Fruit fly (Drosophila melanogaster): ENCODE data around the gene bab2.

The bab2 gene

DNA sequence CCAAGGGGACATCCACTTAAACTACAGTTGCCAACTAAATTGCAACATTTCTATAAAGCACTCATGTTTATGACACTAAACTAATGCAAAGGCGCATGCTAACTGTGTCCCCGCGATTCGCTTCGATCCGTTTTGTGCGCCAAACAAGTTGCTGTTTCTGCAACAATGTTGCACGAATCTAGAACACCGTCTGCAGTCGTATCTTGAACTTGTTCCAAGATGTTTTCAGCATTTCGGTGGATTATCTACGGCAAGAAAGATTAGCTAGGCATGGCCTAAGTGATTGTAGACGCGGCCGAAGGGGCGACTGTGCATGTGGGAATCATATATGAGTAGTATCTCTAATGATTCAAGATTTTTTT is 56.9 kb downstream of the bab2 start:
- no peak for TF ChIP-seq Vsx2 (GFP tag; optimal IDR thresholded peaks at IDR 0.05; ENCODE audit: partially characterized antibody)
- no peak for TF ChIP-seq sv (GFP tag; optimal IDR thresholded peaks at IDR 0.05)

DNA sequence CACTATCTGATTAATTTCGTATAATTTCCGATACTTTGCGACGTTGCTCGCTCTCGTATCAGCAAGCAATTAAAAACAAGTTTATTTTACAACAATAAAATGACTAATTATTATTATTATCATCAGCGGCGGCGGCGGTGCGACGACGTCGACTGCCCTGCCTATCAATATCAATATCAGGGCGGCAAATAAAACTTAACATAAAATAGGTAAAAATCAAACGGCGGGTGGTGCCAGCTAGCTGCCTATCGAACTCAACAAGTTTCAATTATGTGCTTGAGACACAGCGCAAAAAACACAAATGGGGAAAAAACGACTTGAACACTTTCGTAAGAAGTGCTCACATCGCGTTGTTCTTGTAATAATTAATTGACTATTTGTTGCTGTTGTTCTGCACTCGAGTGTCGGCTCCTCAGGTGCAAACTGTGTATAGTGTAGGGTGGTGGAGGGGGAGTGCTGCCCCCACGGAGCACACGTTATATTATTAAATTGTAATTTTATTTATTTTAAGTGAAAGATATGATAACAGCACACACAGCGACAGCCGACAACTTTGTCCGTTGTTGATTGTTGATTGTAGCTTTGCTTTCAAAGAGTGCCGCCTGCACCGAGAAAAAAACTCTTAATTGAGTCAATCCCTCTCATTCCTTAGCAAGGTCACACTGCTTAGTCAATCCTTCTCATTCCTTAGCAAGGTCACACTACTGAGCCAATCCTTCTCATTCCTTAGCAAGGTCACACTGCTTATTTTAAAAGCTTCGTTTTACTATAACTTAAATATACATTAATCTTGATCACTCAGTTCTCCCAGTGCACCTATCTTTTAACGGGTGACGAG is 57.5 kb downstream of the bab2 start:
- no peak for TF ChIP-seq OdsH (GFP tag; optimal IDR thresholded peaks at IDR 0.05)
- no peak for TF ChIP-seq Myc (optimal IDR thresholded peaks at IDR 0.05)
- no peak for TF ChIP-seq sage (GFP tag; optimal IDR thresholded peaks at IDR 0.05)
- TF ChIP-seq dsf (GFP tag; optimal IDR thresholded peaks at IDR 0.05; ENCODE audit: borderline replicate concordance), result no peak
- no peak for TF ChIP-seq HLH106 (tag; optimal IDR thresholded peaks at IDR 0.05)
- no peak for TF ChIP-seq tai (GFP tag; optimal IDR thresholded peaks at IDR 0.05)
- TF ChIP-seq psq (GFP tag; optimal IDR thresholded peaks at IDR 0.05), result no peak
- TF ChIP-seq fru (GFP tag; optimal IDR thresholded peaks at IDR 0.05), result no peak
- no peak for TF ChIP-seq Hr78 (GFP tag; optimal IDR thresholded peaks at IDR 0.05)
- no peak for TF ChIP-seq CrebA (GFP tag; optimal IDR thresholded peaks at IDR 0.05; ENCODE audit: borderline replicate concordance)
- no peak for TF ChIP-seq pan (optimal IDR thresholded peaks at IDR 0.05)
- no peak for TF ChIP-seq usp (GFP tag; optimal IDR thresholded peaks at IDR 0.05)
- TF ChIP-seq GATAd (GFP tag; optimal IDR thresholded peaks at IDR 0.05), result no peak
- TF ChIP-seq woc (GFP tag; optimal IDR thresholded peaks at IDR 0.05), result no peak
- TF ChIP-seq dmrt93B (GFP tag; optimal IDR thresholded peaks at IDR 0.05), result no peak
- no peak for TF ChIP-seq N (GFP tag; optimal IDR thresholded peaks at IDR 0.05)
- TF ChIP-seq sv (GFP tag; optimal IDR thresholded peaks at IDR 0.05), result no peak
- TF ChIP-seq Rel (GFP tag; optimal IDR thresholded peaks at IDR 0.05), result no peak
- no peak for TF ChIP-seq Rel (tag; optimal IDR thresholded peaks at IDR 0.05)
- TF ChIP-seq brk (GFP tag; optimal IDR thresholded peaks at IDR 0.05), result no peak

DNA sequence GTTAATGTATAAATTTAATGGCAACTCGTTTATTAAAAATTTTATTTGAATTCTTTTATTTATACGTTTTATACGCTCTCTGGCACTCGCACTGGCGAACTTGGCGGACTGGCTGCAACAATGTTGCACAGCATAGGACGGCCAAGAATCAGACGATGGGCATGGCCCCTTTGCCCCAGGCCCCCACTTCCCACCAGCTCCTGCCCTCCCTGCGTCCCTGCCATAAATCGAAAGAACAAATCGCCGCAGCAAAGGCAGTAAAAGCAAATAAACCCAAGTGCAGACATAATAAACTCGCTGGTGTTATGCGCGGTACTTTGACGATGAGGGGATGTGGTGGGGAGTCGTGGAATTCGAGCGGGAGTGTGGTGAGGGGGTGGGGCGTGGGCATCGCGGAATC is 58.6 kb downstream of the bab2 start:
- TF ChIP-seq dl (GFP tag; optimal IDR thresholded peaks at IDR 0.05; ENCODE audit: insufficient read depth in 1 of 2, partially characterized antibody in 2 of 2) (no peak), Mio (GFP tag; optimal IDR thresholded peaks at IDR 0.05) (no peak), woc (GFP tag; optimal IDR thresholded peaks at IDR 0.05) (no peak), brk (GFP tag; optimal IDR thresholded peaks at IDR 0.05) (no peak), tai (GFP tag; optimal IDR thresholded peaks at IDR 0.05) (no peak), usp (GFP tag; optimal IDR thresholded peaks at IDR 0.05) (no peak), h (GFP tag; optimal IDR thresholded peaks at IDR 0.05) (no peak), dsf (GFP tag; optimal IDR thresholded peaks at IDR 0.05; ENCODE audit: borderline replicate concordance) (no peak), Hr83 (GFP tag; optimal IDR thresholded peaks at IDR 0.05; ENCODE audit: poor library complexity, severe bottlenecking) (no peak), HLH106 (tag; optimal IDR thresholded peaks at IDR 0.05) (no peak), Myc (optimal IDR thresholded peaks at IDR 0.05) (no peak), Abd-B (GFP tag; optimal IDR thresholded peaks at IDR 0.05) (no peak), Vsx2 (GFP tag; optimal IDR thresholded peaks at IDR 0.05; ENCODE audit: partially characterized antibody) (no peak), br (GFP tag; optimal IDR thresholded peaks at IDR 0.05) (no peak), foxo (GFP tag; optimal IDR thresholded peaks at IDR 0.05) (no peak), CG32264 (GFP tag; optimal IDR thresholded peaks at IDR 0.05) (no peak), CG9705 (GFP tag; optimal IDR thresholded peaks at IDR 0.05) (no peak), ey (GFP tag; optimal IDR thresholded peaks at IDR 0.05) (no peak)

DNA sequence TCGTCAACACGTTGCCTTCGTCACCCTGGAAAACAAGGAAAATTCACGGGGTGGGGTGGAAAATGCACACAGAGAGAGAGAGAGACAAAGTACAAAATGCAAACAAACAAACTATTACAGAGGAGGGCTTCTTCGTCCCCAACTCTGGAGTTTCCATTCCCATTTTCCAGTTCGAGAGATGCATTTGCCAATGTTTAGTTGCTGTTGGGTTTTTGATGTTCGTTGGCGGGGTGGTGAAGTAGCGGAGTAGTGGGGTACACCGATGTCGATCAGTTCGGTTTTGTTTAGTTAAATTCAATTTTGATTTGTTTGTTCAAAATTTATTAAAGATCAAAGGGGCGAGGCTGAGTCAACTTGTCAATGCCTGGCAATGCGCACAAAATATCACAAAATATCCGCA is 59.5 kb downstream of the bab2 start:
- TF ChIP-seq Hr78 (GFP tag; optimal IDR thresholded peaks at IDR 0.05) (no peak), lola (GFP tag; optimal IDR thresholded peaks at IDR 0.05) (no peak), N (GFP tag; optimal IDR thresholded peaks at IDR 0.05) (no peak), Abd-B (GFP tag; optimal IDR thresholded peaks at IDR 0.05) (no peak), Rel (GFP tag; optimal IDR thresholded peaks at IDR 0.05) (no peak), Rel (tag; optimal IDR thresholded peaks at IDR 0.05) (no peak), Mio (GFP tag; optimal IDR thresholded peaks at IDR 0.05) (no peak), Jra (GFP tag; optimal IDR thresholded peaks at IDR 0.05) (no peak), psq (GFP tag; optimal IDR thresholded peaks at IDR 0.05) (no peak), Vsx2 (GFP tag; optimal IDR thresholded peaks at IDR 0.05; ENCODE audit: partially characterized antibody) (no peak), fru (GFP tag; optimal IDR thresholded peaks at IDR 0.05) (no peak), h (GFP tag; optimal IDR thresholded peaks at IDR 0.05) (no peak), CrebA (GFP tag; optimal IDR thresholded peaks at IDR 0.05; ENCODE audit: borderline replicate concordance) (no peak), foxo (GFP tag; optimal IDR thresholded peaks at IDR 0.05) (no peak), Sp1 (GFP tag; optimal IDR thresholded peaks at IDR 0.05) (no peak), Hnf4 (GFP tag; optimal IDR thresholded peaks at IDR 0.05) (no peak), CG9705 (GFP tag; optimal IDR thresholded peaks at IDR 0.05) (no peak), Dfd (GFP tag; optimal IDR thresholded peaks at IDR 0.05) (no peak), OdsH (GFP tag; optimal IDR thresholded peaks at IDR 0.05) (no peak), jim (GFP tag; optimal IDR thresholded peaks at IDR 0.05) (no peak), dl (GFP tag; optimal IDR thresholded peaks at IDR 0.05; ENCODE audit: insufficient read depth in 1 of 2, partially characterized antibody in 2 of 2) (no peak)

Data from whole organism, wandering third instar larva.